Fruit fly (Drosophila melanogaster) whole organism, adult: Measurements from ENCODE around the gene FoxL1.
A peak's percentile ranks its signal among the peaks of the same experiment; 100 is the strongest.

Source experiments
- CG11617 ChIP-seq: fragments of 200-800 bp; sonication (Bioruptor generic); optimal IDR thresholded peaks from 2 replicates; lab custom pipeline; 2017; ENCODE audit warnings: mild to moderate bottlenecking, missing biosample characterization, missing genetic modification reagents, missing genetic modification characterization
- CG12768 ChIP-seq: fragments of 200-800 bp; sonication (Bioruptor generic); optimal IDR thresholded peaks from 2 replicates; lab custom pipeline; 2017; ENCODE audit warnings: missing biosample characterization, missing genetic modification characterization, mild to moderate bottlenecking, moderate library complexity, missing genetic modification reagents
- CG14711 ChIP-seq: fragments of 200-800 bp; sonication (Bioruptor generic); optimal IDR thresholded peaks from 2 replicates; lab custom pipeline; 2018; ENCODE audit warnings: missing biosample characterization, mild to moderate bottlenecking, missing genetic modification characterization, moderate library complexity
- CG1620 ChIP-seq: fragments of 200-800 bp; sonication (Bioruptor generic); optimal IDR thresholded peaks from 2 replicates; lab custom pipeline; 2016; ENCODE audit warnings: missing biosample characterization, missing genetic modification characterization
- CG33017 ChIP-seq: fragments of 200-800 bp; sonication (Bioruptor generic); optimal IDR thresholded peaks from 2 replicates; lab custom pipeline; 2018; ENCODE audit warnings: missing biosample characterization, mild to moderate bottlenecking, missing genetic modification characterization, moderate library complexity
- CG5204 ChIP-seq: fragments of 200-800 bp; sonication (Bioruptor generic); optimal IDR thresholded peaks from 2 replicates; lab custom pipeline; 2016; ENCODE audit warnings: missing biosample characterization, missing genetic modification characterization
- CG7045 ChIP-seq: fragments of 200-800 bp; sonication (Bioruptor generic); optimal IDR thresholded peaks from 2 replicates; lab custom pipeline; 2017; ENCODE audit warnings: missing biosample characterization, mild to moderate bottlenecking, missing genetic modification characterization
- CG7101 ChIP-seq: fragments of 200-800 bp; sonication (Bioruptor generic); optimal IDR thresholded peaks from 2 replicates; lab custom pipeline; 2018; ENCODE audit warnings: missing biosample characterization, mild to moderate bottlenecking, missing genetic modification characterization, moderate library complexity
- Clk ChIP-seq: fragments of 200-800 bp; sonication (Bioruptor generic); optimal IDR thresholded peaks from 2 replicates; lab custom pipeline; 2017; ENCODE audit warnings: missing biosample characterization, missing genetic modification characterization
- Crg-1 ChIP-seq: fragments of 200-800 bp; sonication (Bioruptor generic); optimal IDR thresholded peaks from 2 replicates; lab custom pipeline; 2016; ENCODE audit warnings: missing biosample characterization, missing genetic modification characterization
- Hr96 ChIP-seq: fragments of 200-800 bp; sonication (Bioruptor generic); optimal IDR thresholded peaks from 2 replicates; lab custom pipeline; 2016; ENCODE audit warnings: missing biosample characterization, missing genetic modification characterization
- Mnt ChIP-seq: fragments of 200-800 bp; sonication (Bioruptor generic); optimal IDR thresholded peaks from 2 replicates; lab custom pipeline; 2016; ENCODE audit warnings: missing biosample characterization, mild to moderate bottlenecking, missing genetic modification characterization
- bab1 ChIP-seq: fragments of 200-800 bp; sonication (Bioruptor generic); optimal IDR thresholded peaks from 3 replicates; lab custom pipeline; 2019; ENCODE audit warnings: missing biosample characterization, mild to moderate bottlenecking, missing genetic modification characterization, moderate library complexity
- cic ChIP-seq: fragments of 200-800 bp; sonication (Bioruptor generic); optimal IDR thresholded peaks from 2 replicates; lab custom pipeline; 2017; ENCODE audit warnings: missing biosample characterization, mild to moderate bottlenecking, missing genetic modification characterization, moderate library complexity
- cnc ChIP-seq, 2 experiments: fragments of >200 bp; optimal IDR thresholded peaks; 2 replicates each; lab custom pipeline; 2017
- kay ChIP-seq: fragments of 200-800 bp; sonication (Bioruptor generic); peaks from one replicate; lab custom pipeline; 2016; ENCODE audit warnings: missing biosample characterization, missing genetic modification characterization, borderline replicate concordance
- ovo ChIP-seq: fragments of 200-800 bp; sonication (Bioruptor generic); optimal IDR thresholded peaks from 2 replicates; lab custom pipeline; 2016; ENCODE audit warnings: missing biosample characterization, missing genetic modification characterization
- pad ChIP-seq: fragments of 200-800 bp; sonication (Bioruptor generic); optimal IDR thresholded peaks from 3 replicates; lab custom pipeline; 2017; ENCODE audit warnings: missing biosample characterization, missing genetic modification characterization, mild to moderate bottlenecking, moderate library complexity, missing genetic modification reagents
- tj ChIP-seq: fragments of 200-800 bp; sonication (Bioruptor generic); optimal IDR thresholded peaks from 3 replicates; lab custom pipeline; 2017; ENCODE audit warnings: missing biosample characterization, mild to moderate bottlenecking, missing genetic modification characterization, moderate library complexity
- toe ChIP-seq: fragments of 200-800 bp; sonication (Bioruptor generic); optimal IDR thresholded peaks from 2 replicates; lab custom pipeline; 2016; ENCODE audit warnings: missing biosample characterization, missing genetic modification characterization

The FoxL1 gene

dm6 chr3L:4044497-4044896 is 25.8 kb downstream of the FoxL1 start:
- TF ChIP-seq CG7045 (no peak), CG5204 (GFP tag; lab: Kevin White, UChicago) (peak; percentile 36)

dm6 chr3L:4046289-4046688 is 27.6 kb downstream of the FoxL1 start, which contains the start of gene CG1136:
TSS of gene CG1136 (plus strand) at chr3L:4046596.
- TF ChIP-seq pad (GFP tag; lab: Kevin White, UChicago): no peak
- no peak for TF ChIP-seq cnc (optimal IDR thresholded peaks at IDR 0.05; lab: Kevin White, UChicago)
- TF ChIP-seq CG14711 (tag; lab: Kevin White, UChicago): no peak
- no peak for TF ChIP-seq cic (GFP tag; lab: Kevin White, UChicago)
- TF ChIP-seq CG33017 (tag; lab: Kevin White, UChicago): no peak
- peak; percentile 14 for TF ChIP-seq tj

dm6 chr3L:4047635-4048034 is 29.0 kb downstream of the FoxL1 start, which contains the start of gene Dpy-30L2:
TSS of gene Dpy-30L2 (minus strand) at chr3L:4047735.
- no peak for TF ChIP-seq toe
- no peak for TF ChIP-seq kay (GFP tag; lab: Kevin White, UChicago)
- TF ChIP-seq CG11617: no peak
- TF ChIP-seq cic (GFP tag; lab: Kevin White, UChicago): no peak
- TF ChIP-seq tj: no peak
- TF ChIP-seq CG7045: no peak
- no peak for TF ChIP-seq Mnt (GFP tag; lab: Kevin White, UChicago)
- no peak for TF ChIP-seq Crg-1

- TF ChIP-seq toe (no peak), pad (GFP tag; lab: Kevin White, UChicago) (no peak), bab1 (GFP tag; lab: Kevin White, UChicago) (no peak), Mnt (GFP tag; lab: Kevin White, UChicago) (no peak), cic (GFP tag; lab: Kevin White, UChicago) (no peak), CG11617 (no peak), Hr96 (GFP tag; lab: Kevin White, UChicago) (no peak), Clk (no peak)
Measured at dm6 chr3L:4049082-4049481, 30.4 kb downstream of the FoxL1 start.

dm6 chr3L:4055438-4055962 is 36.8 kb downstream of the FoxL1 start:
- no peak for TF ChIP-seq CG1620 (GFP tag; lab: Kevin White, UChicago)
- no peak for TF ChIP-seq CG7101 (tag; lab: Kevin White, UChicago)
- TF ChIP-seq pad (GFP tag; lab: Kevin White, UChicago): no peak
- TF ChIP-seq Clk: no peak
- TF ChIP-seq CG7045: no peak
- TF ChIP-seq Mnt (GFP tag; lab: Kevin White, UChicago): no peak
- no peak for TF ChIP-seq ovo (GFP tag; lab: Kevin White, UChicago)
- no peak for TF ChIP-seq tj
- TF ChIP-seq cnc (optimal IDR thresholded peaks at IDR 0.05; lab: Kevin White, UChicago): no peak

- TF ChIP-seq CG1620 (GFP tag; lab: Kevin White, UChicago): no peak
Measured at dm6 chr3L:4056812-4057211, 38.1 kb downstream of the FoxL1 start.

- TF ChIP-seq Crg-1 (no peak), CG14711 (tag; lab: Kevin White, UChicago) (no peak), CG5204 (GFP tag; lab: Kevin White, UChicago) (peak; percentile 30), CG12768 (GFP tag; lab: Kevin White, UChicago) (no peak), CG7045 (no peak), CG7101 (tag; lab: Kevin White, UChicago) (peak; percentile 6), cic (GFP tag; lab: Kevin White, UChicago) (no peak), Clk (no peak)
Measured at dm6 chr3L:4059293-4059820, 40.7 kb downstream of the FoxL1 start, which contains the start of gene Ugt305A1. TSS of gene Ugt305A1 (plus strand) at chr3L:4059770.

- TF ChIP-seq pad (GFP tag; lab: Kevin White, UChicago): peak; percentile 73
- TF ChIP-seq CG5204 (GFP tag; lab: Kevin White, UChicago): no peak
- no peak for TF ChIP-seq CG7101 (tag; lab: Kevin White, UChicago)
- TF ChIP-seq CG1620 (GFP tag; lab: Kevin White, UChicago): no peak
- peak; percentile 91 for TF ChIP-seq tj
- TF ChIP-seq bab1 (GFP tag; lab: Kevin White, UChicago): peak; percentile 47
- no peak for TF ChIP-seq Hr96 (GFP tag; lab: Kevin White, UChicago)
Measured at dm6 chr3L:4061921-4062474, 43.3 kb downstream of the FoxL1 start, which contains the start of gene dib. TSS of gene dib (plus strand) at chr3L:4062292.
